Worm (Caenorhabditis elegans) whole organism, L2 larva: ENCODE data around the gene T13C5.3.

ENCODE experiments used
- aly-2 ChIP-seq: fragments of 150-350 bp; optimal IDR thresholded peaks from 2 replicates; lab custom pipeline; 2014; ENCODE audit warnings: missing biosample characterization, missing genetic modification characterization
- nhr-25 ChIP-seq: fragments of 150-350 bp; sonication (generic microtip); optimal IDR thresholded peaks from 3 replicates; lab custom pipeline; 2014; ENCODE audit warnings: missing biosample characterization, missing genetic modification characterization
- peb-1 ChIP-seq: fragments of 150-350 bp; optimal IDR thresholded peaks from 2 replicates; lab custom pipeline; 2014; ENCODE audit warnings: missing biosample characterization, missing genetic modification characterization
- unc-62 ChIP-seq: fragments of 150-350 bp; optimal IDR thresholded peaks from 2 replicates; lab custom pipeline; 2014; ENCODE audit warnings: missing biosample characterization, missing genetic modification reagents, missing genetic modification characterization

- TF ChIP-seq aly-2 (tag; lab: Kevin White, UChicago) (no peak), peb-1 (tag; lab: Kevin White, UChicago) (no peak), unc-62 (GFP tag; lab: Kevin White, UChicago) (no peak), nhr-25 (no peak)
These were observed 17.9 kb upstream of the T13C5.3 start, which contains the start of gene odd-2 for ce11 chrX:6160427-6160826.
